Worm (Caenorhabditis elegans) whole organism, L2 larva: ENCODE results near the gene ptp-2.

ENCODE experiments used
- C34F6.9 ChIP-seq: fragments of 150-350 bp; optimal IDR thresholded peaks from 2 replicates; lab custom pipeline; 2014; ENCODE audit warnings: missing biosample characterization, missing genetic modification characterization
- F13H6.1 ChIP-seq: sonication (generic microtip); optimal IDR thresholded peaks from 2 replicates; lab custom pipeline; 2016; ENCODE audit warnings: missing genetic modification characterization, missing compliant biosample characterization
- R02D3.7 ChIP-seq: fragments of 150-350 bp; optimal IDR thresholded peaks from 2 replicates; lab custom pipeline; 2014; ENCODE audit warnings: missing biosample characterization, missing genetic modification characterization
- Y55F3AM.14 ChIP-seq: fragments of 200-800 bp; sonication (Bioruptor generic); optimal IDR thresholded peaks from 2 replicates; lab custom pipeline; 2018; ENCODE audit warnings: mild to moderate bottlenecking, missing genetic modification characterization, missing compliant biosample characterization
- ZK546.5 ChIP-seq: sonication (generic microtip); optimal IDR thresholded peaks from 2 replicates; lab custom pipeline; 2017; ENCODE audit warnings: missing biosample characterization, missing genetic modification characterization
- aly-2 ChIP-seq: fragments of 150-350 bp; optimal IDR thresholded peaks from 2 replicates; lab custom pipeline; 2014; ENCODE audit warnings: missing biosample characterization, missing genetic modification characterization
- blmp-1 ChIP-seq: sonication (generic microtip); optimal IDR thresholded peaks from 2 replicates; lab custom pipeline; 2017; ENCODE audit warnings: missing genetic modification characterization, mild to moderate bottlenecking, missing compliant biosample characterization, antibody characterized with exemption, moderate library complexity; ENCODE audit not compliant: insufficient read depth
- ceh-16 ChIP-seq: fragments of 150-350 bp; optimal IDR thresholded peaks from 2 replicates; lab custom pipeline; 2014; ENCODE audit warnings: missing biosample characterization, missing genetic modification characterization
- ceh-82 ChIP-seq: fragments of 150-350 bp; optimal IDR thresholded peaks from 2 replicates; lab custom pipeline; 2014; ENCODE audit warnings: missing biosample characterization, missing genetic modification characterization
- crh-2 ChIP-seq: sonication (generic microtip); optimal IDR thresholded peaks from 2 replicates; lab custom pipeline; 2017; ENCODE audit warnings: missing biosample characterization, missing genetic modification characterization
- dmd-4 ChIP-seq: sonication (generic microtip); optimal IDR thresholded peaks from 2 replicates; lab custom pipeline; 2017; ENCODE audit warnings: missing biosample characterization, missing genetic modification characterization
- egl-27 ChIP-seq: sonication (generic microtip); optimal IDR thresholded peaks from 3 replicates; lab custom pipeline; 2017; ENCODE audit warnings: missing biosample characterization, missing genetic modification reagents, missing genetic modification characterization
- elt-1 ChIP-seq: fragments of 150-350 bp; optimal IDR thresholded peaks from 2 replicates; lab custom pipeline; 2014; ENCODE audit warnings: missing biosample characterization, missing genetic modification characterization
- elt-3 ChIP-seq: sonication (generic microtip); optimal IDR thresholded peaks from 2 replicates; lab custom pipeline; 2017; ENCODE audit warnings: missing biosample characterization, missing genetic modification characterization
- gmeb-1 ChIP-seq: fragments of 150-350 bp; optimal IDR thresholded peaks from 2 replicates; lab custom pipeline; 2014; ENCODE audit warnings: missing biosample characterization, missing genetic modification characterization
- lin-11 ChIP-seq: fragments of 150-350 bp; sonication (generic microtip); optimal IDR thresholded peaks from 2 replicates; lab custom pipeline; 2014; ENCODE audit warnings: missing biosample characterization, missing genetic modification characterization, inconsistent platforms, mixed read lengths
- lin-13 ChIP-seq: fragments of 150-350 bp; optimal IDR thresholded peaks from 2 replicates; lab custom pipeline; 2014; ENCODE audit warnings: missing biosample characterization, missing genetic modification reagents, missing genetic modification characterization
- lin-39 ChIP-seq: fragments of 150-350 bp; optimal IDR thresholded peaks from 2 replicates; lab custom pipeline; 2014; ENCODE audit warnings: missing biosample characterization, missing genetic modification reagents, missing genetic modification characterization
- lsy-2 ChIP-seq, 2 experiments: fragments of 150-350 bp in 1 of 2; sonication (generic microtip) in 1 of 2; optimal IDR thresholded peaks; 2 replicates each; lab custom pipeline; 2014 to 2017; ENCODE audit warnings: missing biosample characterization in 2 of 2, missing genetic modification characterization in 2 of 2
- mab-5 ChIP-seq: fragments of 150-350 bp; optimal IDR thresholded peaks from 2 replicates; lab custom pipeline; 2014; ENCODE audit warnings: missing biosample characterization, missing genetic modification characterization
- mbf-1 ChIP-seq: sonication (generic microtip); optimal IDR thresholded peaks from 2 replicates; lab custom pipeline; 2017; ENCODE audit warnings: missing biosample characterization, missing genetic modification characterization
- nhr-11 ChIP-seq: fragments of 150-350 bp; optimal IDR thresholded peaks from 2 replicates; lab custom pipeline; 2014; ENCODE audit warnings: missing biosample characterization, missing genetic modification characterization
- nhr-129 ChIP-seq: fragments of 150-350 bp; optimal IDR thresholded peaks from 2 replicates; lab custom pipeline; 2014; ENCODE audit warnings: missing biosample characterization, missing genetic modification characterization
- nhr-21 ChIP-seq: fragments of 150-350 bp; optimal IDR thresholded peaks from 2 replicates; lab custom pipeline; 2014; ENCODE audit warnings: missing biosample characterization, missing genetic modification characterization
- nhr-237 ChIP-seq: fragments of 150-350 bp; optimal IDR thresholded peaks from 2 replicates; lab custom pipeline; 2014; ENCODE audit warnings: missing biosample characterization, missing genetic modification characterization
- nhr-25 ChIP-seq: fragments of 150-350 bp; sonication (generic microtip); optimal IDR thresholded peaks from 3 replicates; lab custom pipeline; 2014; ENCODE audit warnings: missing biosample characterization, missing genetic modification characterization
- nhr-6 ChIP-seq: fragments of 150-350 bp; optimal IDR thresholded peaks from 2 replicates; lab custom pipeline; 2014; ENCODE audit warnings: missing biosample characterization, missing genetic modification characterization
- nhr-77 ChIP-seq: fragments of 150-350 bp; optimal IDR thresholded peaks from 2 replicates; lab custom pipeline; 2014; ENCODE audit warnings: missing biosample characterization, missing genetic modification characterization
- sem-4 ChIP-seq: fragments of 150-350 bp; optimal IDR thresholded peaks from 2 replicates; lab custom pipeline; 2014; ENCODE audit warnings: missing biosample characterization, missing genetic modification reagents, missing genetic modification characterization
- skn-1 ChIP-seq: sonication (generic microtip); optimal IDR thresholded peaks from 2 replicates; lab custom pipeline; 2017; ENCODE audit warnings: missing biosample characterization, missing genetic modification characterization
- sma-9 ChIP-seq, 2 experiments: fragments of 150-350 bp in 1 of 2; sonication (generic microtip) in 1 of 2; optimal IDR thresholded peaks; 2 replicates each; lab custom pipeline; 2014 to 2016; ENCODE audit warnings: missing genetic modification characterization in 2 of 2, mild to moderate bottlenecking in 1 of 2, missing biosample characterization in 1 of 2, missing compliant biosample characterization in 1 of 2, missing genetic modification reagents in 1 of 2, moderate library complexity in 1 of 2
- unc-39 ChIP-seq: fragments of 150-350 bp; optimal IDR thresholded peaks from 2 replicates; lab custom pipeline; 2014; ENCODE audit warnings: missing biosample characterization, missing genetic modification characterization
- unc-55 ChIP-seq: fragments of 150-350 bp; sonication (generic microtip); optimal IDR thresholded peaks from 3 replicates; lab custom pipeline; 2014; ENCODE audit warnings: missing biosample characterization, missing genetic modification reagents, missing genetic modification characterization
- unc-62 ChIP-seq: fragments of 150-350 bp; optimal IDR thresholded peaks from 2 replicates; lab custom pipeline; 2014; ENCODE audit warnings: missing biosample characterization, missing genetic modification reagents, missing genetic modification characterization
- zag-1 ChIP-seq: fragments of 150-350 bp; optimal IDR thresholded peaks from 2 replicates; lab custom pipeline; 2014; ENCODE audit warnings: missing biosample characterization, missing genetic modification characterization
- ztf-1 ChIP-seq: fragments of 200-800 bp; sonication (Bioruptor generic); conservative IDR thresholded peaks from 2 replicates; pipeline ENCODE4 v1.3.6; 2022; ENCODE audit warnings: missing genetic modification characterization, missing compliant biosample characterization
- ztf-4 ChIP-seq: fragments of 150-350 bp; optimal IDR thresholded peaks from 2 replicates; lab custom pipeline; 2014; ENCODE audit warnings: missing biosample characterization, missing genetic modification characterization

Gene ptp-2

ce11 chrII:5951745-5952144, 33.3 kb downstream of the ptp-2 start:
- no peak for TF ChIP-seq sma-9 (GFP tag; optimal IDR thresholded peaks at IDR 0.05; lab: Kevin White, UChicago)
- no peak for TF ChIP-seq sma-9 (tag; optimal IDR thresholded peaks at IDR 0.05; lab: Kevin White, UChicago)
- no peak for TF ChIP-seq nhr-129 (tag; lab: Kevin White, UChicago)
- no peak for TF ChIP-seq crh-2
- TF ChIP-seq sem-4 (tag; lab: Kevin White, UChicago), result no peak
- TF ChIP-seq nhr-11, result no peak
- no peak for TF ChIP-seq unc-55
- TF ChIP-seq lin-39 (tag; lab: Kevin White, UChicago), result no peak
- no peak for TF ChIP-seq ceh-82 (tag; lab: Kevin White, UChicago)
- TF ChIP-seq elt-1, result no peak
- TF ChIP-seq nhr-77 (tag; lab: Kevin White, UChicago), result no peak
- no peak for TF ChIP-seq F13H6.1 (tag; lab: Kevin White, UChicago)
- TF ChIP-seq ZK546.5 (tag; lab: Kevin White, UChicago), result no peak
- no peak for TF ChIP-seq blmp-1 (tag; lab: Kevin White, UChicago)
- TF ChIP-seq lin-13 (GFP tag; lab: Kevin White, UChicago), result no peak
- no peak for TF ChIP-seq lin-11 (tag; lab: Kevin White, UChicago)
- no peak for TF ChIP-seq ztf-1 (GFP tag; lab: Robert Waterston, UW)
- no peak for TF ChIP-seq nhr-237 (tag; lab: Kevin White, UChicago)
- TF ChIP-seq elt-3 (tag; lab: Kevin White, UChicago), result no peak

- TF ChIP-seq elt-1 (no peak), dmd-4 (no peak), nhr-6 (tag; lab: Kevin White, UChicago) (no peak), elt-3 (tag; lab: Kevin White, UChicago) (no peak), nhr-21 (tag; lab: Kevin White, UChicago) (no peak), sma-9 (GFP tag; optimal IDR thresholded peaks at IDR 0.05; lab: Kevin White, UChicago) (peak; percentile 32), sma-9 (tag; optimal IDR thresholded peaks at IDR 0.05; lab: Kevin White, UChicago) (no peak), ztf-1 (GFP tag; lab: Robert Waterston, UW) (no peak), ztf-4 (tag; lab: Kevin White, UChicago) (no peak), ceh-82 (tag; lab: Kevin White, UChicago) (no peak), ceh-16 (tag; lab: Kevin White, UChicago) (no peak), egl-27 (tag; lab: Kevin White, UChicago) (no peak), unc-39 (tag; lab: Kevin White, UChicago) (no peak), Y55F3AM.14 (GFP tag; lab: Kevin White, UChicago) (no peak), nhr-129 (tag; lab: Kevin White, UChicago) (peak; percentile 13), lin-13 (GFP tag; lab: Kevin White, UChicago) (no peak), ZK546.5 (tag; lab: Kevin White, UChicago) (no peak), R02D3.7 (tag; lab: Kevin White, UChicago) (no peak), skn-1 (tag; lab: Kevin White, UChicago) (no peak), unc-62 (no peak), sem-4 (tag; lab: Kevin White, UChicago) (no peak), zag-1 (tag; lab: Kevin White, UChicago) (no peak), crh-2 (no peak), aly-2 (tag; lab: Kevin White, UChicago) (no peak), F13H6.1 (tag; lab: Kevin White, UChicago) (no peak), nhr-25 (tag; lab: Kevin White, UChicago) (no peak), mbf-1 (tag; lab: Kevin White, UChicago) (no peak), unc-55 (no peak), lsy-2 (tag; optimal IDR thresholded peaks at IDR 0.05; lab: Kevin White, UChicago) (peak in 1 of 2 experiments; percentile 39), gmeb-1 (no peak), mab-5 (tag; lab: Kevin White, UChicago) (peak; percentile 28), nhr-11 (no peak)
- TF ChIP-seq, all 48 proteins: peak for 4
Measured at ce11 chrII:5952214-5952613, 33.8 kb downstream of the ptp-2 start.

ce11 chrII:5955638-5956167, 37.3 kb downstream of the ptp-2 start:
- peak; percentile 77 for TF ChIP-seq unc-55
- TF ChIP-seq ztf-4 (tag; lab: Kevin White, UChicago), result no peak
- TF ChIP-seq crh-2, result peak; percentile 0
- TF ChIP-seq mbf-1 (tag; lab: Kevin White, UChicago), result no peak
- TF ChIP-seq sem-4 (tag; lab: Kevin White, UChicago), result no peak
- TF ChIP-seq nhr-129 (tag; lab: Kevin White, UChicago), result peak; percentile 26
- TF ChIP-seq C34F6.9 (tag; lab: Kevin White, UChicago), result peak; percentile 21
- TF ChIP-seq F13H6.1 (tag; lab: Kevin White, UChicago), result no peak
- peak in 1 of 2 experiments; percentile 2 for TF ChIP-seq lsy-2 (tag; optimal IDR thresholded peaks at IDR 0.05; lab: Kevin White, UChicago)
- TF ChIP-seq lin-39 (tag; lab: Kevin White, UChicago), result no peak
- no peak for TF ChIP-seq mab-5 (tag; lab: Kevin White, UChicago)
